Worm (Caenorhabditis elegans) whole organism, L1 larva: ENCODE measurements around the gene rpc-2.
A peak's percentile ranks its signal among the peaks of the same experiment; 100 is the strongest.

Source experiments
- C04F5.9 ChIP-seq: sonication (generic microtip); optimal IDR thresholded peaks from 2 replicates; lab custom pipeline; 2016; ENCODE audit warnings: missing genetic modification characterization, missing compliant biosample characterization
- C16A3.4 ChIP-seq: fragments of 150-350 bp; optimal IDR thresholded peaks from 2 replicates; lab custom pipeline; 2014; ENCODE audit warnings: missing biosample characterization, missing genetic modification characterization
- C34B4.2 ChIP-seq: sonication (generic microtip); optimal IDR thresholded peaks from 2 replicates; lab custom pipeline; 2017; ENCODE audit warnings: mild to moderate bottlenecking, missing genetic modification characterization, missing compliant biosample characterization
- alr-1 ChIP-seq: fragments of 200-800 bp; sonication (Bioruptor generic); optimal IDR thresholded peaks from 2 replicates; lab custom pipeline; 2018; ENCODE audit warnings: borderline replicate concordance, mild to moderate bottlenecking, missing genetic modification characterization, missing compliant biosample characterization
- aly-2 ChIP-seq: fragments of 150-350 bp; optimal IDR thresholded peaks from 2 replicates; lab custom pipeline; 2014; ENCODE audit warnings: missing biosample characterization, missing genetic modification characterization
- blmp-1 ChIP-seq: fragments of 150-350 bp; optimal IDR thresholded peaks from 2 replicates; lab custom pipeline; 2014; ENCODE audit warnings: missing biosample characterization, missing genetic modification characterization
- ceh-90 ChIP-seq: sonication (generic microtip); optimal IDR thresholded peaks from 2 replicates; lab custom pipeline; 2016; ENCODE audit warnings: missing genetic modification characterization, missing compliant biosample characterization
- dpl-1 ChIP-seq, 3 experiments: fragments of 150-350 bp in 2 of 3; sonication (generic microtip) in 1 of 3; optimal IDR thresholded peaks; 2 replicates each; lab custom pipeline; 2014 to 2017; ENCODE audit warnings: missing biosample characterization in 3 of 3, missing genetic modification characterization in 3 of 3, missing genetic modification reagents in 3 of 3
- efl-1 ChIP-seq, 4 experiments: fragments of 150-350 bp; optimal IDR thresholded peaks in 3 of 4; peaks in 1 of 4; 1 replicate in 1 of 4; 2 replicates in 3 of 4; lab custom pipeline; 2014; ENCODE audit warnings: missing biosample characterization in 2 of 4, missing genetic modification characterization in 2 of 4, missing genetic modification reagents in 2 of 4
- efl-3 ChIP-seq: fragments of 200-800 bp; sonication (Bioruptor generic); optimal IDR thresholded peaks from 2 replicates; lab custom pipeline; 2018; ENCODE audit warnings: mild to moderate bottlenecking, missing genetic modification characterization, missing compliant biosample characterization
- egl-13 ChIP-seq: sonication (generic microtip); optimal IDR thresholded peaks from 2 replicates; lab custom pipeline; 2016; ENCODE audit warnings: missing genotype, missing genetic modification reagents, missing genetic modification characterization, missing compliant biosample characterization
- egl-27 ChIP-seq, 2 experiments: fragments of 150-350 bp in 1 of 2; sonication (generic microtip); optimal IDR thresholded peaks; 3 replicates each; lab custom pipeline; 2017 to 2018; ENCODE audit warnings: missing biosample characterization in 2 of 2, missing genetic modification characterization in 2 of 2, missing genetic modification reagents in 2 of 2
- elt-3 ChIP-seq, 6 experiments: fragments of 150-350 bp in 1 of 6; sonication (generic microtip); optimal IDR thresholded peaks; 2 replicates each; lab custom pipeline; 2017 to 2018; ENCODE audit warnings: missing biosample characterization in 6 of 6, missing genetic modification characterization in 6 of 6, inconsistent platforms in 1 of 6
- ets-5 ChIP-seq: fragments of 200-800 bp; sonication (Bioruptor generic); IDR thresholded peaks from 2 replicates; pipeline ENCODE4 v1.3.6; 2022; ENCODE audit warnings: missing genetic modification characterization, missing compliant biosample characterization
- fos-1 ChIP-seq: fragments of 150-350 bp; optimal IDR thresholded peaks from 2 replicates; lab custom pipeline; 2014; ENCODE audit warnings: missing biosample characterization, missing genetic modification characterization
- hlh-4 ChIP-seq: sonication (generic microtip); optimal IDR thresholded peaks from 2 replicates; lab custom pipeline; 2016; ENCODE audit warnings: mild to moderate bottlenecking, missing genetic modification characterization, missing compliant biosample characterization
- isw-1 ChIP-seq: fragments of 200-800 bp; sonication (Bioruptor generic); IDR thresholded peaks from 2 replicates; pipeline ENCODE4 v1.3.6; 2022; ENCODE audit warnings: missing genetic modification characterization, missing compliant biosample characterization
- jun-1 ChIP-seq: fragments of 150-350 bp; optimal IDR thresholded peaks from 2 replicates; lab custom pipeline; 2014; ENCODE audit warnings: missing biosample characterization, missing genetic modification reagents, missing genetic modification characterization
- lin-14 ChIP-seq: fragments of 200-800 bp; sonication (Bioruptor generic); optimal IDR thresholded peaks from 2 replicates; lab custom pipeline; 2018; ENCODE audit warnings: mild to moderate bottlenecking, missing genetic modification characterization, moderate library complexity, missing compliant biosample characterization
- lsy-2 ChIP-seq, 2 experiments: fragments of 150-350 bp; optimal IDR thresholded peaks; 2 replicates each; lab custom pipeline; 2014; ENCODE audit warnings: missing biosample characterization in 2 of 2, missing genetic modification characterization in 2 of 2
- mep-1 ChIP-seq: fragments of 150-350 bp; optimal IDR thresholded peaks from 2 replicates; lab custom pipeline; 2014; ENCODE audit warnings: missing biosample characterization, missing genetic modification characterization
- nhr-11 ChIP-seq: fragments of 150-350 bp; optimal IDR thresholded peaks from 2 replicates; lab custom pipeline; 2014; ENCODE audit warnings: missing biosample characterization, missing genetic modification characterization
- nhr-20 ChIP-seq: sonication (generic microtip); optimal IDR thresholded peaks from 2 replicates; lab custom pipeline; 2016; ENCODE audit warnings: mild to moderate bottlenecking, missing genetic modification characterization, missing compliant biosample characterization
- nhr-71 ChIP-seq: sonication (generic microtip); optimal IDR thresholded peaks from 2 replicates; lab custom pipeline; 2016; ENCODE audit warnings: mild to moderate bottlenecking, missing genetic modification characterization, moderate library complexity, missing compliant biosample characterization
- nhr-76 ChIP-seq: sonication (generic microtip); optimal IDR thresholded peaks from 2 replicates; lab custom pipeline; 2017; ENCODE audit warnings: missing biosample characterization, missing genetic modification characterization
- nhr-77 ChIP-seq: fragments of 150-350 bp; optimal IDR thresholded peaks from 2 replicates; lab custom pipeline; 2014; ENCODE audit warnings: missing biosample characterization, missing genetic modification characterization
- nhr-85 ChIP-seq: sonication (generic microtip); peaks from one replicate; lab custom pipeline; 2016; ENCODE audit warnings: missing genetic modification characterization, inconsistent platforms, missing compliant biosample characterization
- nhr-90 ChIP-seq: sonication (generic microtip); optimal IDR thresholded peaks from 2 replicates; lab custom pipeline; 2016; ENCODE audit warnings: mild to moderate bottlenecking, missing genetic modification characterization, missing compliant biosample characterization; ENCODE audit not compliant: poor library complexity
- skn-1 ChIP-seq: fragments of 150-350 bp; optimal IDR thresholded peaks from 2 replicates; lab custom pipeline; 2014; ENCODE audit warnings: missing biosample characterization, missing genetic modification characterization
- snu-23 ChIP-seq: sonication (generic microtip); optimal IDR thresholded peaks from 2 replicates; lab custom pipeline; 2016; ENCODE audit warnings: missing genetic modification characterization, missing compliant biosample characterization
- sox-4 ChIP-seq: sonication (generic microtip); optimal IDR thresholded peaks from 2 replicates; lab custom pipeline; 2016; ENCODE audit warnings: missing genetic modification characterization, missing compliant biosample characterization
- sup-37 ChIP-seq: fragments of 200-800 bp; sonication (Bioruptor generic); optimal IDR thresholded peaks from 2 replicates; lab custom pipeline; 2018; ENCODE audit warnings: mild to moderate bottlenecking, missing genetic modification characterization, missing compliant biosample characterization
- tbx-2 ChIP-seq: sonication (generic microtip); optimal IDR thresholded peaks from 2 replicates; lab custom pipeline; 2016; ENCODE audit warnings: missing genetic modification characterization, missing compliant biosample characterization
- unc-130 ChIP-seq: fragments of 150-350 bp; optimal IDR thresholded peaks from 2 replicates; lab custom pipeline; 2017; ENCODE audit warnings: missing biosample characterization, missing genetic modification characterization, inconsistent platforms
- unc-86 ChIP-seq: sonication (generic microtip); optimal IDR thresholded peaks from 2 replicates; lab custom pipeline; 2016; ENCODE audit warnings: missing genetic modification characterization, missing compliant biosample characterization
- unc-98 ChIP-seq: fragments of 200-800 bp; sonication (Bioruptor generic); IDR thresholded peaks from 2 replicates; pipeline ENCODE4 v1.3.6; 2022; ENCODE audit warnings: missing genetic modification characterization, missing compliant biosample characterization
- ztf-11 ChIP-seq, 2 experiments: sonication (generic microtip); optimal IDR thresholded peaks; 2 replicates each; lab custom pipeline; 2016 to 2017; ENCODE audit warnings: missing genetic modification characterization in 2 of 2, missing biosample characterization in 1 of 2, missing compliant biosample characterization in 1 of 2

The rpc-2 gene

ce11 chrIII:5525973-5526372 is 31.2 kb upstream of the rpc-2 start, which contains the start of gene dex-1:
TSS of gene dex-1 (plus strand) at chrIII:5526104.
- TF ChIP-seq ets-5 (no peak), jun-1 (no peak), lin-14 (GFP tag; lab: Kevin White, UChicago) (no peak), blmp-1 (no peak), lsy-2 (tag; optimal IDR thresholded peaks at IDR 0.05; lab: Kevin White, UChicago) (no peak), elt-3 (tag; optimal IDR thresholded peaks at IDR 0.05; lab: Kevin White, UChicago) (no peak), snu-23 (GFP tag; lab: Kevin White, UChicago) (no peak), nhr-77 (tag; lab: Kevin White, UChicago) (no peak), alr-1 (no peak)

DNA sequence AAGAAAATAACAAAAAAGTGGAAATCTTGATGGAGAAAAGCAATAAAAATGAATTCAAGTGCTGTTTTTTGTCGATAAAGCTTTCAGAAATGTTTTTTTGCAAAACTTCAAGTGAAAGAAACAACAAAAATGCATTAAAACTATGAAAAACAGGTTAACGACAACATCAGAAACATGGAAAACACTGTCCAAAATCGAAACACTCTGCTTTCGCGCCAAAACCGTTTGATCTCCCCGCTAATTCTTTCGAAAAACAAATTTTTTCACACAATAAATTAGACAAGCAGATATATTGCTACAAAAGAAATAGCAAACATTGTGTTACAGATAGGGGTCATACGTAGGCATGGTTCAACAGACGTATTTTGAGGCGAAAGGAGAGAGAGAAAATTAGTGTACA is 15.4 kb upstream of the rpc-2 start:
- TF ChIP-seq hlh-4 (tag; lab: Kevin White, UChicago), result no peak
- TF ChIP-seq sox-4 (tag; lab: Kevin White, UChicago), result no peak
- no peak for TF ChIP-seq unc-130
- TF ChIP-seq mep-1 (tag; lab: Kevin White, UChicago), result no peak
- peak; percentile 24 for TF ChIP-seq blmp-1
- no peak for TF ChIP-seq nhr-90
- TF ChIP-seq C04F5.9 (tag; lab: Kevin White, UChicago), result no peak
- peak in 2 of 3 experiments; percentile 5 to 7 for TF ChIP-seq dpl-1 (GFP tag; optimal IDR thresholded peaks at IDR 0.05; lab: Kevin White, UChicago)
- no peak for TF ChIP-seq ceh-90 (tag; lab: Kevin White, UChicago)
- no peak for TF ChIP-seq efl-3
- TF ChIP-seq nhr-76, result no peak
- no peak for TF ChIP-seq unc-98 (GFP tag; lab: Robert Waterston, UW)
- TF ChIP-seq isw-1 (GFP tag; lab: Robert Waterston, UW), result no peak
- no peak for TF ChIP-seq tbx-2 (tag; lab: Kevin White, UChicago)

- TF ChIP-seq egl-13 (tag; lab: Kevin White, UChicago) (no peak), lin-14 (GFP tag; lab: Kevin White, UChicago) (no peak), sox-4 (tag; lab: Kevin White, UChicago) (no peak), nhr-11 (tag; lab: Kevin White, UChicago) (no peak), C16A3.4 (tag; lab: Kevin White, UChicago) (no peak), ztf-11 (tag; optimal IDR thresholded peaks at IDR 0.05; lab: Kevin White, UChicago) (no peak)
Measured at ce11 chrIII:5543050-5543449, 14.1 kb upstream of the rpc-2 start, which contains the start of gene D1044.6. TSS of gene D1044.6 (minus strand) at chrIII:5543177.

ce11 chrIII:5543727-5544345 is 13.3 kb upstream of the rpc-2 start, which contains the start of gene D1044.1:
TSS of gene D1044.1 (plus strand) at chrIII:5544295.
- TF ChIP-seq efl-1 (optimal IDR thresholded peaks at IDR 0.05; lab: Kevin White, UChicago) (no peak), efl-1 (GFP tag; optimal IDR thresholded peaks at IDR 0.05 in 1 of 2; lab: Kevin White, UChicago) (peak in 1 of 2 experiments; percentile 24), nhr-71 (tag; lab: Kevin White, UChicago) (no peak)
- TF ChIP-seq, all 84 proteins: peak for 1

DNA sequence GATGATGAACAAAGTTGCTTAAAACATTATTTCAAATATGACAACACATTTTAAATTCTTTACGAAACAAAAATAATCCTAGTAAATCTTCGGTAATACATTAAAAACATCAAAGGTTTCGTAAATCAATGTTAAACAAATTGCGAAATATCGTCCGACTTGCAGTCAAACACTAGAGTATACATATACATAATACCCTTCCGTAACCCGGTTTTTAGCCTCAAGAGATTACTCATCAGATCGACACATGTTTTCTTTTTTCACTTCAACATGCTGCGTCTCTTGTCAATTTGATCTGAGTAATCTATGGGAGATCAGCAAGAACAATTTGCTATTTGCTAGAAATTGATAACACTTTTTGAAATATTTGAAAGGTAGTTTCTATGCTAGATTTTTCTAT is 10.9 kb upstream of the rpc-2 start:
- TF ChIP-seq sup-37 (GFP tag; lab: Kevin White, UChicago) (no peak), efl-1 (optimal IDR thresholded peaks at IDR 0.05; lab: Kevin White, UChicago) (no peak), efl-1 (GFP tag; optimal IDR thresholded peaks at IDR 0.05 in 1 of 2; lab: Kevin White, UChicago) (peak in 1 of 2 experiments; percentile 1), C34B4.2 (tag; lab: Kevin White, UChicago) (no peak), aly-2 (tag; lab: Kevin White, UChicago) (no peak), lin-14 (GFP tag; lab: Kevin White, UChicago) (peak; percentile 22), nhr-85 (tag; lab: Kevin White, UChicago) (no peak), skn-1 (tag; lab: Kevin White, UChicago) (peak; percentile 29), dpl-1 (GFP tag; optimal IDR thresholded peaks at IDR 0.05; lab: Kevin White, UChicago) (peak in 1 of 3 experiments; percentile 9), blmp-1 (peak; percentile 23), snu-23 (GFP tag; lab: Kevin White, UChicago) (peak; percentile 25), fos-1 (tag; lab: Kevin White, UChicago) (peak; percentile 30), lsy-2 (tag; optimal IDR thresholded peaks at IDR 0.05; lab: Kevin White, UChicago) (peak in 1 of 2 experiments; percentile 13), egl-27 (tag; optimal IDR thresholded peaks at IDR 0.05; lab: Kevin White, UChicago) (no peak), unc-86 (tag; lab: Kevin White, UChicago) (no peak), elt-3 (tag; optimal IDR thresholded peaks at IDR 0.05; lab: Kevin White, UChicago) (peak in 1 of 6 experiments; percentile 55), nhr-20 (tag; lab: Kevin White, UChicago) (peak; percentile 42)
